Worm (Caenorhabditis elegans) whole organism, L3 larva: ENCODE measurements around the gene F57G4.1.

Experiments used
- ama-1 ChIP-seq: fragments of 150-350 bp; optimal IDR thresholded peaks from 2 replicates; lab custom pipeline; 2018
- lin-15B ChIP-seq: fragments of 150-350 bp; optimal IDR thresholded peaks from 2 replicates; lab custom pipeline; 2014; ENCODE audit warnings: missing biosample characterization, missing genetic modification characterization
- lin-39 ChIP-seq: fragments of 150-350 bp; optimal IDR thresholded peaks from 2 replicates; lab custom pipeline; 2018; ENCODE audit warnings: missing biosample characterization, missing genetic modification reagents, missing genetic modification characterization
- zag-1 ChIP-seq: fragments of 150-350 bp; optimal IDR thresholded peaks from 2 replicates; lab custom pipeline; 2014; ENCODE audit warnings: missing biosample characterization, missing genetic modification characterization

DNA sequence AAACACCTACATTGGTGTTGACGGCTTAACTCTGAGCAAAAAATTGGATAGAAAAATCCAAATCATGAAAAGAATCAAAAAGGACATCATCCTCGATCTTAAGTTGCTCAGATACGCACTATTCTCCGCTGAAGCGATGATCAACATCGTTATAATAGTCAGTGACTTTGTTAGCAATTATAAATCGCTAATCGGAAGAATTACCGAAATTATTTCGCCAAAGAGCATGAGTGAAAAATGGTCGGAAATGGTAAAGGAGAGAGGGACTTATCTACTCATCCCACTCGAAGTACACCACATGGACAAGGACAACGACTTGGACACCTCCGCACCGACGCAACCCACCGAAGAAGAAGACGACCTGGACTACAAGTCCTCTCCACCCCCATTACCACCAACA, 43.3 kb upstream of the F57G4.1 start:
- TF ChIP-seq zag-1 (tag; lab: Kevin White, UChicago) (no peak), lin-15B (tag; lab: Kevin White, UChicago) (no peak), ama-1 (lab: Kevin White, UChicago) (no peak), lin-39 (tag; lab: Kevin White, UChicago) (no peak)
